Worm (Caenorhabditis elegans): ENCODE data around the gene str-156.

The str-156 gene

DNA sequence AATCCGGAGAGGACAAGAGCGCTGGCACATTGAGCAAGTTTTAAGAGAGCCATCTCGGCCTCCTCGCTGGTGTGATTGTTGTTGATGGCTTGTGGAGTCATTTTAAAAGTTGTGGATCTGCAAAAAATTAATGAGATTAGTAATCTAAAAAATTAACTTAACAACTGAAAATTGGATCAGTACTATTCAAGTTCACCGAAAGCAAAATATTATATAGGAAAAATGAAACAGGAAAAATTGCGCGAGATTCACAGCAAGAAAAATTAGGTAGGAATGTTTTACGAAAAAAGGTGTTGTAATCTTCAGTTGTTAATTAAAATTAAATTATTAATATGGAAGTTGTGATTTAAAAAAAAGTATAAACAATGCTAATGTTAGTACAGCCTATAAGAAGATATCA, 25.9 kb upstream of the str-156 start, which contains the start of gene T08B6.1:
TSS of gene T08B6.1 (minus strand) at position 101 of the 400 bp plus-strand sequence.
- TF ChIP-seq Y56A3A.18 (GFP tag; IDR thresholded peaks at IDR 0.05) = no peak

- no peak for TF ChIP-seq F23B12.7 (tag; optimal IDR thresholded peaks at IDR 0.05; ENCODE audit: insufficient read depth)
- TF ChIP-seq lin-54 (GFP tag; optimal IDR thresholded peaks at IDR 0.05) = no peak
- TF ChIP-seq attf-3 (GFP tag; conservative IDR thresholded peaks at IDR 0.05) = no peak
- TF ChIP-seq athp-1 (tag; optimal IDR thresholded peaks at IDR 0.05) = no peak
- no peak for TF ChIP-seq ccch-3 (GFP tag; optimal IDR thresholded peaks at IDR 0.05)
- TF ChIP-seq let-526 (GFP tag; IDR thresholded peaks at IDR 0.05) = no peak
- no peak for TF ChIP-seq fkh-3 (tag; optimal IDR thresholded peaks at IDR 0.05)
- no peak for TF ChIP-seq hmg-1.2 (GFP tag; IDR thresholded peaks at IDR 0.05)
- no peak for TF ChIP-seq ceh-79 (tag; optimal IDR thresholded peaks at IDR 0.05)
- no peak for TF ChIP-seq nfya-1 (tag; optimal IDR thresholded peaks at IDR 0.05; ENCODE audit: borderline replicate concordance, insufficient read depth)
- TF ChIP-seq C17E4.6 (GFP tag; IDR thresholded peaks at IDR 0.05) = no peak
- TF ChIP-seq lir-1 (GFP tag; conservative IDR thresholded peaks at IDR 0.05) = no peak
- TF ChIP-seq F57C9.4 (tag; optimal IDR thresholded peaks at IDR 0.05) = no peak
- TF ChIP-seq Y95B8A.8 (GFP tag; IDR thresholded peaks at IDR 0.05) = no peak
- no peak for TF ChIP-seq ztf-28 (GFP tag; IDR thresholded peaks at IDR 0.05)
These were observed 23.6 kb upstream of the str-156 start, which contains the start of gene sgnh-1 for ce11 chrIV:4889613-4890012. sgnh-1 (plus strand) TSS chrIV:4889913.

DNA sequence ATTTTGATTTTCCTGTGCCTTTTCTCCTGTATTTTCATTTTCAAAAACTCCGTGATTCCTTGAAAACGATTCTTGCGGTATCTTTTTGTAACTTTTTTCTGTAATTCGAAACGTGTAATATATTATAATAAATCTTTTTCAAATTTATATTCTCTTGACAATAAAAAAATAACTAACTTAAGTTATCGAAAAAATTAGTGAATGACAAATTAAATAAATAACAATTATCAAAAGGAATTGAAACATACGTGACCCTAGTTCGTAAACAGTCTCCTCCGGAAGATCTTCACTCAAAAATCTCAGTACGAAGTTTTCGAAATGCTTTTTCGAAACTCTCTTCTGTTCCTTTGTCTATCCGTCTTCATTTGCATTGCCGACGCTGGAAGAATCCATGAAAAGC, 22.6 kb upstream of the str-156 start, which contains the start of gene T08B6.9:
TSS of gene T08B6.9 (plus strand) at position 301 of the 400 bp plus-strand sequence.
- TF ChIP-seq ztf-22 (GFP tag; optimal IDR thresholded peaks at IDR 0.05) (no peak), D2030.7 (GFP tag; IDR thresholded peaks at IDR 0.05) (no peak), ekl-4 (GFP tag; IDR thresholded peaks at IDR 0.05) (no peak), F10E7.11 (tag; optimal IDR thresholded peaks at IDR 0.05) (no peak), cebp-1 (GFP tag; IDR thresholded peaks at IDR 0.05) (no peak), cebp-1 (tag; optimal IDR thresholded peaks at IDR 0.05) (no peak), athp-1 (tag; optimal IDR thresholded peaks at IDR 0.05) (no peak), egl-18 (GFP tag; IDR thresholded peaks at IDR 0.05) (no peak), snpc-1.1 (tag; optimal IDR thresholded peaks at IDR 0.05; ENCODE audit: insufficient read depth) (no peak), xnd-1 (tag; optimal IDR thresholded peaks at IDR 0.05) (no peak)

DNA sequence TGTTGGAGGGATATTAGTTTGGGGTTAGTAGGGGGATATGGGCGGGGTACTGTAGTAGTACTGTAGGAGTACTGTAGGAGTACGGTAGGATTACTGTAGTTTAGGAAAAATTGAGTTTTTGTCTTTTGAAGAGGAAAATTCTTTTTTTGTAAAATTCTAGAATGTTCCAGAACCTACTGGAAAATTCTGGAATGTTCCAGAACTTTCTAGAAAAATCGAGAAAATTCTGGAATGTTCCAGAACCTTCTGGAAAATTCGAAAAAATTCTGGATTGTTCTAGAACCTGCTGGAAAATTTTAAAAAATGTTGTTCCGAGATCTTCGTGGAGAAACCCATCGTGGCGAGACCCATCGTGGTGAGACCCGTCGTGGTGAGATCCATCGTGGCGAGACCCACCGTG, 15.5 kb upstream of the str-156 start:
- peak; percentile 95 for TF ChIP-seq hsf-1 (GFP tag; IDR thresholded peaks at IDR 0.05)

- TF ChIP-seq hsf-1 (GFP tag; IDR thresholded peaks at IDR 0.05) = peak; percentile 92
These were observed 15.0 kb upstream of the str-156 start for ce11 chrIV:4898157-4898556.

ce11 chrIV:4903961-4904360, 9.2 kb upstream of the str-156 start, which contains the start of gene str-161:
str-161 (minus strand) TSS chrIV:4904061.
- TF ChIP-seq efl-1 (GFP tag; optimal IDR thresholded peaks at IDR 0.05) = no peak
- no peak for TF ChIP-seq K12H6.12 (tag; optimal IDR thresholded peaks at IDR 0.05)
- TF ChIP-seq egl-18 (GFP tag; IDR thresholded peaks at IDR 0.05) = no peak
- no peak for TF ChIP-seq let-526 (GFP tag; IDR thresholded peaks at IDR 0.05)
- TF ChIP-seq him-1 (tag; optimal IDR thresholded peaks at IDR 0.05) = no peak
- no peak for TF ChIP-seq nhr-80 (tag; optimal IDR thresholded peaks at IDR 0.05)
- TF ChIP-seq chd-7 (tag; optimal IDR thresholded peaks at IDR 0.05) = no peak
- TF ChIP-seq F23B12.7 (tag; optimal IDR thresholded peaks at IDR 0.05; ENCODE audit: insufficient read depth) = no peak
- no peak for TF ChIP-seq somi-1 (GFP tag; optimal IDR thresholded peaks at IDR 0.05)
- TF ChIP-seq dpff-1 (tag; optimal IDR thresholded peaks at IDR 0.05) = no peak
- TF ChIP-seq unc-62 (GFP tag; optimal IDR thresholded peaks at IDR 0.05) = no peak
- no peak for TF ChIP-seq lsl-1 (GFP tag; optimal IDR thresholded peaks at IDR 0.05)
- TF ChIP-seq mes-4 (tag; optimal IDR thresholded peaks at IDR 0.05) = no peak
- TF ChIP-seq snpc-1.1 (tag; optimal IDR thresholded peaks at IDR 0.05; ENCODE audit: insufficient read depth) = no peak

All from whole organism, young adult.